Worm (Caenorhabditis elegans) whole organism, early embryonic: ENCODE results near the gene Y37D8A.8.

ENCODE experiments used
- B0310.2 ChIP-seq: sonication (generic microtip); optimal IDR thresholded peaks from 2 replicates; lab custom pipeline; 2016; ENCODE audit warnings: mild to moderate bottlenecking, missing genetic modification characterization, missing compliant biosample characterization
- hmbx-1 ChIP-seq: sonication (generic microtip); optimal IDR thresholded peaks from 2 replicates; lab custom pipeline; 2016; ENCODE audit warnings: mild to moderate bottlenecking, missing genetic modification characterization, missing compliant biosample characterization
- pes-1 ChIP-seq: fragments of 200-800 bp; sonication (Bioruptor generic); IDR thresholded peaks from 2 replicates; pipeline ENCODE4 v1.3.6; 2022; ENCODE audit warnings: missing genetic modification reagents, missing genetic modification characterization, missing compliant biosample characterization
- scrt-1 ChIP-seq: fragments of 200-800 bp; sonication (Bioruptor generic); IDR thresholded peaks from 2 replicates; pipeline ENCODE4 v1.3.6; 2022; ENCODE audit warnings: missing genetic modification characterization, missing compliant biosample characterization
- sea-1 ChIP-seq: fragments of 200-800 bp; sonication (Bioruptor generic); conservative IDR thresholded peaks from 2 replicates; pipeline ENCODE4 v1.3.6; 2022; ENCODE audit warnings: missing genetic modification characterization, missing compliant biosample characterization
- tbx-37 ChIP-seq: fragments of 200-800 bp; sonication (Bioruptor generic); conservative IDR thresholded peaks from 2 replicates; pipeline ENCODE4 v1.3.6; 2022; ENCODE audit warnings: missing genetic modification reagents, missing genetic modification characterization, missing compliant biosample characterization

- TF ChIP-seq scrt-1 (GFP tag; lab: Robert Waterston, UW) (no peak), sea-1 (GFP tag; lab: Robert Waterston, UW) (0 out of 2 replicates have a peak, but pooled peaks have one; percentile 22), hmbx-1 (tag; lab: Kevin White, UChicago) (peak; percentile 33), B0310.2 (tag; lab: Kevin White, UChicago) (no peak), tbx-37 (GFP tag; lab: Robert Waterston, UW) (peak; percentile 69; the same call in 1 of the 2 replicates), pes-1 (GFP tag; lab: Robert Waterston, UW) (peak; percentile 81)
Observed at ce11 chrIII:12874606-12875066, 9.9 kb downstream of the Y37D8A.8 start, which contains the start of the genes mrg-1 and spcs-2.
